Fruit fly (Drosophila melanogaster) whole organism, adult: Measurements from ENCODE around the gene Vps29.
A peak's percentile ranks its signal among the peaks of the same experiment; 100 is the strongest.

Experiments used
- CG11617 ChIP-seq: fragments of 200-800 bp; sonication (Bioruptor generic); optimal IDR thresholded peaks from 2 replicates; lab custom pipeline; 2017; ENCODE audit warnings: mild to moderate bottlenecking, missing biosample characterization, missing genetic modification reagents, missing genetic modification characterization
- CG12768 ChIP-seq: fragments of 200-800 bp; sonication (Bioruptor generic); optimal IDR thresholded peaks from 2 replicates; lab custom pipeline; 2017; ENCODE audit warnings: missing biosample characterization, missing genetic modification characterization, mild to moderate bottlenecking, moderate library complexity, missing genetic modification reagents
- CG1620 ChIP-seq: fragments of 200-800 bp; sonication (Bioruptor generic); optimal IDR thresholded peaks from 2 replicates; lab custom pipeline; 2016; ENCODE audit warnings: missing biosample characterization, missing genetic modification characterization
- CG5204 ChIP-seq: fragments of 200-800 bp; sonication (Bioruptor generic); optimal IDR thresholded peaks from 2 replicates; lab custom pipeline; 2016; ENCODE audit warnings: missing biosample characterization, missing genetic modification characterization
- kay ChIP-seq: fragments of 200-800 bp; sonication (Bioruptor generic); peaks from one replicate; lab custom pipeline; 2016; ENCODE audit warnings: missing biosample characterization, missing genetic modification characterization, borderline replicate concordance
- pad ChIP-seq: fragments of 200-800 bp; sonication (Bioruptor generic); optimal IDR thresholded peaks from 3 replicates; lab custom pipeline; 2017; ENCODE audit warnings: missing biosample characterization, missing genetic modification characterization, mild to moderate bottlenecking, moderate library complexity, missing genetic modification reagents

dm6 chr2L:1134011-1134743, 16.4 kb upstream of the Vps29 start, which contains the start of the genes Iris and CG4577:
- no peak for TF ChIP-seq CG1620
- peak; percentile 25 for TF ChIP-seq CG11617 (GFP tag; lab: Kevin White, UChicago)
- no peak for TF ChIP-seq kay (GFP tag; lab: Kevin White, UChicago)
- no peak for TF ChIP-seq CG5204 (GFP tag; lab: Kevin White, UChicago)
- TF ChIP-seq CG12768 (GFP tag; lab: Kevin White, UChicago), result no peak
- TF ChIP-seq pad (GFP tag; lab: Kevin White, UChicago), result no peak
